Fruit fly (Drosophila melanogaster): Measurements from ENCODE around the gene CG43175.

CG43175 gene

DNA sequence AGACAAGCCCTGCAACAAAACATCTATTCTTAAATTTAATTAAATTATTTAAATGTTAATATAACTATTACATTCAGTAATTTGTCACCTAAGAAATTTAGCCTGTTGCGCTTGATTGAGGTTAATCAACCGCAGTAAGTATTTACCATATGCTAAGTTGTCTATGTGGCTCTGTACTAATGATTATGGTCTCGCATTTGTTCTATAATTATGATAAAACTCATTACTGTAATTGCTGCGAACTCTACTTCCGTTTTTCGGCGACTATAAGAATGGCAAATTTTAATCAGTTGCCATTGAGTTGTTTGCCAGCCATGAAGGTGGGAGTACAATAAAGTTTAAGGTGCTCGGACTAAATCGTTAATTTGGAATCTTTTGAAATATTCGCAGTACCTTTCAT is 17.9 kb upstream of the CG43175 start, which contains the start of gene CG34281:
Gene CG34281 (plus strand): TSS at position 301 of the 400 bp plus-strand sequence.
- TF ChIP-seq Hnf4 (GFP tag; optimal IDR thresholded peaks at IDR 0.05): no peak
- no peak for TF ChIP-seq Hr78 (GFP tag; optimal IDR thresholded peaks at IDR 0.05)
- no peak for TF ChIP-seq brk (GFP tag; optimal IDR thresholded peaks at IDR 0.05)
- no peak for TF ChIP-seq sv (GFP tag; optimal IDR thresholded peaks at IDR 0.05)
- TF ChIP-seq dmrt93B (GFP tag; optimal IDR thresholded peaks at IDR 0.05): no peak
- TF ChIP-seq Jra (GFP tag; optimal IDR thresholded peaks at IDR 0.05): no peak
- no peak for TF ChIP-seq rgr (GFP tag; optimal IDR thresholded peaks at IDR 0.05)
- TF ChIP-seq CG32264 (GFP tag; optimal IDR thresholded peaks at IDR 0.05): no peak

DNA sequence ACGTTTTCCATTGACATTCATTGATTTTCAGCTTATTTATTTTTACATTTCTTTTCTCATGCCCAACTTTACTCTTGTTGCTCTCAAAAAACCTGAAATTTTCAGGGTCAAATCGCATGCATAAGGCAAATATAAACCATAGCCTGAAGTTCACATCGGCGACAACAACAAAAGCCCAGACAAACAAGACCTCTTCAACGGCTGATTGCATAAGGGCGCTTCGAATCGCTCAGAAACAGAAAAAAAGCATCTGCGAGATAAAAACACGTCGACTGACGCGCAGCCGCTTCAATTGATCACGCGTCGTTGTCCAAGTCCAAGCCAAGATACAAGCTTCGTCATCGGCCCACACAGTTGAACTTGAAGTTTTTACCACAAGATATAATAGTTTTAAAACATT is 17.0 kb upstream of the CG43175 start, which contains the start of gene CG14327:
Gene CG14327 (plus strand): TSS at position 161 of the 400 bp plus-strand sequence.
- TF ChIP-seq rgr (GFP tag; optimal IDR thresholded peaks at IDR 0.05) (no peak), CG32264 (GFP tag; optimal IDR thresholded peaks at IDR 0.05) (no peak), Vsx2 (GFP tag; optimal IDR thresholded peaks at IDR 0.05; ENCODE audit: partially characterized antibody) (no peak), sv (GFP tag; optimal IDR thresholded peaks at IDR 0.05) (no peak)

DNA sequence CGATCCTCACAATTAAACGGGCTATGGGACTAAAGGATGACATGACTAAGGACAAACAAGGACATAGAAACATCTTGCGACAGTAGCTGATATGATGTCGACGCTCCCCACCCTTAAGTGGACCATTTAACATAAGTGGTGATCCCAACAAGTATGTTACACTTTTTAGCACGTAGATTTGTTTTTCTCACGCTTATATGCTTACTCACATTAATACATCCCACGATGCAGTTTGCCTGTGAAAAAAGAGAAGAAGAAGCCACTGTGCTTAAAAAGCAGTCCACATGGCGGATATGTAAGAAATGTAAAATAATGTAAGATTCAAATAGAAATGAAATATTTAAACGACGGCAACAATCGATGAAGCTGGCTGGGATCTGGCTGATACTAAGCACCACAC is 15.4 kb upstream of the CG43175 start:
- TF ChIP-seq psq (GFP tag; optimal IDR thresholded peaks at IDR 0.05) (no peak), Hnf4 (GFP tag; optimal IDR thresholded peaks at IDR 0.05) (no peak), pan (optimal IDR thresholded peaks at IDR 0.05) (no peak), dl (GFP tag; optimal IDR thresholded peaks at IDR 0.05; ENCODE audit: insufficient read depth in 1 of 2, partially characterized antibody in 2 of 2) (no peak), Myc (optimal IDR thresholded peaks at IDR 0.05) (peak; percentile 56), usp (GFP tag; optimal IDR thresholded peaks at IDR 0.05) (no peak), Dif (GFP tag; optimal IDR thresholded peaks at IDR 0.05; ENCODE audit: partially characterized antibody) (no peak), Rel (GFP tag; optimal IDR thresholded peaks at IDR 0.05) (no peak), Rel (tag; optimal IDR thresholded peaks at IDR 0.05) (no peak), N (GFP tag; optimal IDR thresholded peaks at IDR 0.05) (peak; percentile 31), HLH106 (tag; optimal IDR thresholded peaks at IDR 0.05) (no peak), dmrt93B (GFP tag; optimal IDR thresholded peaks at IDR 0.05) (no peak), sage (GFP tag; optimal IDR thresholded peaks at IDR 0.05) (no peak)

DNA sequence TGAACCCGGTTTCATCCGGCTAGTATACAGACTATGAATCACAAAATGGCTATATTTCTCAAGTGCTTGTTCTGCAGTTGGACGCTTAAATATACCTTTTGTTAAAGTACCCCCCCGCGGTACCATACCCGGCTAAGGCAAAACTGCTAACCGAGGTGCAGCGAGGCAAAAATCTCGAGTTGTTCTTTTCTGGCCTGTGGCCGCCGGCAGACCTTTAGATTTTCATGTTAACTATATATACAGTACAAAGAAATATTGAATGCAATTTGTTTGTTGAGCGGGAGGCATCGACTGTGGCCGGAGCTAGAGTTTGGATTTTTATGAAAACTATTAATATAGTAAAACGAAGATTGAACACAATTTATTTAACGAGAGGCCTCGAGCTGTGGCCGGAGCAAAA is 14.8 kb upstream of the CG43175 start:
- no peak for TF ChIP-seq N (GFP tag; optimal IDR thresholded peaks at IDR 0.05)

DNA sequence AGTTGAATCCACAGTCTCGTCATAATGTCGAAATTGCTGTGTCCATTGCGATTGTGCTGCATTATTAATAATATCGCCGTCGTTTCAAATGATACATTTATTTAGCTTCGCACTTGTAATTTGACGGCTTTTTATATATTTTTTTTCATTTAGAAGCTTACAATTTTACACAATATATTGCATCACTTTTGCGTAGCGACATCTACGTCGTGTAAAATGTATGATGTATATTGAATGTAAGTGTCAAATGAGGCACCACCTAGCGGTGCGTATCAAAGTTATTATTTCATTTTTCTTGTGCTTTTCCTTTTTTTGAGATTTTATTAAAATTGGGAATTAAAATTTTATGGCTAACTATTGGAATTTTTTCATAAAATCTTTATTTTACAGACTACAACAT is 14.0 kb upstream of the CG43175 start:
- no peak for TF ChIP-seq Abd-B (GFP tag; optimal IDR thresholded peaks at IDR 0.05)
- TF ChIP-seq GATAd (GFP tag; optimal IDR thresholded peaks at IDR 0.05): no peak
- TF ChIP-seq Sp1 (GFP tag; optimal IDR thresholded peaks at IDR 0.05): no peak
- TF ChIP-seq Jra (GFP tag; optimal IDR thresholded peaks at IDR 0.05): no peak
- no peak for TF ChIP-seq dsf (GFP tag; optimal IDR thresholded peaks at IDR 0.05; ENCODE audit: borderline replicate concordance)
- TF ChIP-seq HLH106 (tag; optimal IDR thresholded peaks at IDR 0.05): no peak
- no peak for TF ChIP-seq psq (GFP tag; optimal IDR thresholded peaks at IDR 0.05)
- no peak for TF ChIP-seq Hr83 (GFP tag; optimal IDR thresholded peaks at IDR 0.05; ENCODE audit: poor library complexity, severe bottlenecking)
- TF ChIP-seq Dif (GFP tag; optimal IDR thresholded peaks at IDR 0.05; ENCODE audit: partially characterized antibody): no peak
- no peak for TF ChIP-seq br (GFP tag; optimal IDR thresholded peaks at IDR 0.05)
- TF ChIP-seq Rel (GFP tag; optimal IDR thresholded peaks at IDR 0.05): no peak
- no peak for TF ChIP-seq Rel (tag; optimal IDR thresholded peaks at IDR 0.05)
- TF ChIP-seq CG32264 (GFP tag; optimal IDR thresholded peaks at IDR 0.05): no peak

DNA sequence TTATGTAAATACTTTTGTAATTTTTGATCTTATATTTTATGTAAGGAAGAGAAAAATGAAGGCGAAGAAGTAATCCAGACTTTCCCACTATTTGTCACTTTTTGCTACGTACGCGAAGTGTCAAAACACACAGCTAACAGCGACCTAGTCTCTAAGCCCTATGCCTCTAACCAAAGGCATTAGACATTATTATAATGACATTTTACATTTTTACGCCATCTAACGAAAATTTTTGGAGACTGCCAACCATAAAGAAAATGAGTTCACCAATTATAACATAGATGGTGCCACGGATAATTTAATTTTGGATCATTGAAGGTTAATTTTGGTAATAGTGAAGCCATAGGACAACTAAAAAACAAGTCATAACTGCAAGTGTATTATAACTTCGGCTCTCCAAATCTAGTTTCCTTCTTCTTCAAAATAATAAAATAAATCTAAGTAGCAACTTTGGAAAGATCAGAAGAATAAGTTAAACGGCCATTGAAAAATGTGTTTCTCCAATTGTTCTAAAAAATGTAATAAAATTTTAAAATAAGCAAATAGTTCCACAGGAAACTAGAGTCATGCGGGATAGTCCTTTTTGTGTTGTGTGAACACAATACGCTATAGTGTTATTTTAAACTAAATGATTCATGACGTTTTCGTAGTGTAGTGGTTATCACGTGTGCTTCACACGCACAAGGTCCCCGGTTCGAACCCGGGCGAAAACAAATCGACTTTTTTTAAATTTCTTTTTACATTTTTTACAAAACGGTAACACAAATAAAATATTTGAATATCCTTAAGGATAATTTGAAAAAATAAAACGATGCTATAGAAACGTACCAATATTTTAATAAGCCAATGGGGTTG is 13.2 kb upstream of the CG43175 start:
- TF ChIP-seq brk (GFP tag; optimal IDR thresholded peaks at IDR 0.05): peak; percentile 14
- no peak for TF ChIP-seq Abd-B (GFP tag; optimal IDR thresholded peaks at IDR 0.05)
- TF ChIP-seq CrebA (GFP tag; optimal IDR thresholded peaks at IDR 0.05; ENCODE audit: borderline replicate concordance): peak; percentile 24
- TF ChIP-seq Hr78 (GFP tag; optimal IDR thresholded peaks at IDR 0.05): no peak
- peak; percentile 69 for TF ChIP-seq Myc (optimal IDR thresholded peaks at IDR 0.05)
- peak; percentile 0 for TF ChIP-seq tai (GFP tag; optimal IDR thresholded peaks at IDR 0.05)
- no peak for TF ChIP-seq Mio (GFP tag; optimal IDR thresholded peaks at IDR 0.05)
- TF ChIP-seq Hr83 (GFP tag; optimal IDR thresholded peaks at IDR 0.05; ENCODE audit: poor library complexity, severe bottlenecking): peak; percentile 23
- no peak for TF ChIP-seq OdsH (GFP tag; optimal IDR thresholded peaks at IDR 0.05)
- no peak for TF ChIP-seq Rel (GFP tag; optimal IDR thresholded peaks at IDR 0.05)
- peak; percentile 86 for TF ChIP-seq Rel (tag; optimal IDR thresholded peaks at IDR 0.05)
- TF ChIP-seq dmrt93B (GFP tag; optimal IDR thresholded peaks at IDR 0.05): no peak
- TF ChIP-seq ey (GFP tag; optimal IDR thresholded peaks at IDR 0.05): no peak
- peak in 1 of 2 experiments; percentile 33 for TF ChIP-seq foxo (GFP tag; optimal IDR thresholded peaks at IDR 0.05)
- no peak for TF ChIP-seq Sp1 (GFP tag; optimal IDR thresholded peaks at IDR 0.05)
- TF ChIP-seq lola (GFP tag; optimal IDR thresholded peaks at IDR 0.05): no peak
- TF ChIP-seq pan (optimal IDR thresholded peaks at IDR 0.05): no peak
- peak; percentile 21 for TF ChIP-seq rgr (GFP tag; optimal IDR thresholded peaks at IDR 0.05)
- TF ChIP-seq Jra (GFP tag; optimal IDR thresholded peaks at IDR 0.05): no peak
- TF ChIP-seq sage (GFP tag; optimal IDR thresholded peaks at IDR 0.05): no peak
- TF ChIP-seq dsf (GFP tag; optimal IDR thresholded peaks at IDR 0.05; ENCODE audit: borderline replicate concordance): no peak
